Worm (Caenorhabditis elegans): ENCODE data around the gene Y38H6C.13.

The Y38H6C.13 gene

ce11 chrV:20498980-20499379 is 28.6 kb upstream of the Y38H6C.13 start, which contains the start of gene dct-16:
TSS of gene dct-16 (minus strand) at chrV:20499057.
- TF ChIP-seq ztf-16 (tag; optimal IDR thresholded peaks at IDR 0.05): no peak
- TF ChIP-seq tbx-2 (tag; optimal IDR thresholded peaks at IDR 0.05): no peak
- TF ChIP-seq zip-5 (tag; optimal IDR thresholded peaks at IDR 0.05): no peak
- TF ChIP-seq hlh-8 (tag; optimal IDR thresholded peaks at IDR 0.05): no peak
- no peak for TF ChIP-seq fkh-6 (tag; optimal IDR thresholded peaks at IDR 0.05)
- TF ChIP-seq syd-9 (tag; optimal IDR thresholded peaks at IDR 0.05): no peak
- no peak for TF ChIP-seq che-1 (tag; optimal IDR thresholded peaks at IDR 0.05)
- no peak for TF ChIP-seq elt-2 (tag; optimal IDR thresholded peaks at IDR 0.05)
- no peak for TF ChIP-seq ceh-24 (tag; optimal IDR thresholded peaks at IDR 0.05)
- no peak for TF ChIP-seq dve-1 (tag; optimal IDR thresholded peaks at IDR 0.05)
- no peak for TF ChIP-seq ceh-48 (tag; optimal IDR thresholded peaks at IDR 0.05)

- TF ChIP-seq ets-4 (tag; optimal IDR thresholded peaks at IDR 0.05) (no peak), hlh-8 (tag; optimal IDR thresholded peaks at IDR 0.05) (no peak), sdc-2 (tag; optimal IDR thresholded peaks at IDR 0.05) (no peak), ceh-2 (tag; optimal IDR thresholded peaks at IDR 0.05) (no peak), unc-3 (GFP tag; conservative IDR thresholded peaks at IDR 0.05) (no peak), unc-3 (tag; optimal IDR thresholded peaks at IDR 0.05) (no peak), npax-4 (tag; optimal IDR thresholded peaks at IDR 0.05) (no peak)
Measured at ce11 chrV:20499642-20500041, 28.0 kb upstream of the Y38H6C.13 start.

ce11 chrV:20500405-20500804 is 27.2 kb upstream of the Y38H6C.13 start, which contains the start of gene dct-14:
TSS of gene dct-14 (minus strand) at chrV:20500505.
- TF ChIP-seq ceh-2 (tag; optimal IDR thresholded peaks at IDR 0.05) (no peak), lin-11 (tag; optimal IDR thresholded peaks at IDR 0.05) (no peak), madf-2 (tag; optimal IDR thresholded peaks at IDR 0.05) (no peak), che-1 (tag; optimal IDR thresholded peaks at IDR 0.05) (no peak), F13H6.1 (tag; optimal IDR thresholded peaks at IDR 0.05) (no peak), ceh-19 (GFP tag; optimal IDR thresholded peaks at IDR 0.05) (no peak), npax-4 (tag; optimal IDR thresholded peaks at IDR 0.05) (no peak), eyg-1 (tag; optimal IDR thresholded peaks at IDR 0.05) (no peak), K09A11.1 (tag; optimal IDR thresholded peaks at IDR 0.05; ENCODE audit: insufficient read depth) (no peak), nfya-1 (tag; optimal IDR thresholded peaks at IDR 0.05) (no peak)

ce11 chrV:20504997-20505396 is 22.6 kb upstream of the Y38H6C.13 start, which contains the start of gene Y38H6C.4:
TSS of gene Y38H6C.4 (minus strand) at chrV:20505097.
- TF ChIP-seq eyg-1 (tag; optimal IDR thresholded peaks at IDR 0.05): no peak
- no peak for TF ChIP-seq K09A11.1 (tag; optimal IDR thresholded peaks at IDR 0.05; ENCODE audit: insufficient read depth)
- no peak for TF ChIP-seq ceh-24 (tag; optimal IDR thresholded peaks at IDR 0.05)
- TF ChIP-seq elt-2 (tag; optimal IDR thresholded peaks at IDR 0.05): no peak
- TF ChIP-seq fkh-6 (tag; optimal IDR thresholded peaks at IDR 0.05): no peak
- no peak for TF ChIP-seq lim-6 (tag; optimal IDR thresholded peaks at IDR 0.05)

- TF ChIP-seq elt-4 (tag; optimal IDR thresholded peaks at IDR 0.05) (no peak), syd-9 (tag; optimal IDR thresholded peaks at IDR 0.05) (no peak), ceh-31 (tag; optimal IDR thresholded peaks at IDR 0.05) (no peak), F13H6.1 (tag; optimal IDR thresholded peaks at IDR 0.05) (no peak), fkh-6 (tag; optimal IDR thresholded peaks at IDR 0.05) (no peak), ceh-14 (tag; optimal IDR thresholded peaks at IDR 0.05) (no peak), gmeb-2 (tag; optimal IDR thresholded peaks at IDR 0.05) (no peak)
Measured at ce11 chrV:20506542-20506941, 21.1 kb upstream of the Y38H6C.13 start.

- TF ChIP-seq lim-6 (tag; optimal IDR thresholded peaks at IDR 0.05) (no peak), hlh-6 (tag; optimal IDR thresholded peaks at IDR 0.05) (no peak), hlh-13 (GFP tag; optimal IDR thresholded peaks at IDR 0.05) (no peak), nhr-11 (tag; optimal IDR thresholded peaks at IDR 0.05) (no peak), ceh-14 (tag; optimal IDR thresholded peaks at IDR 0.05) (no peak), zip-5 (tag; optimal IDR thresholded peaks at IDR 0.05) (no peak), pha-4 (tag; optimal IDR thresholded peaks at IDR 0.05) (no peak), gmeb-2 (tag; optimal IDR thresholded peaks at IDR 0.05) (no peak), unc-86 (tag; optimal IDR thresholded peaks at IDR 0.05) (no peak)
Measured at ce11 chrV:20509427-20509826, 18.2 kb upstream of the Y38H6C.13 start.
